Fruit fly (Drosophila melanogaster): ENCODE results near the gene mRpS21.
A peak's percentile ranks its signal among the peaks of the same experiment; 100 is the strongest.

- no peak for TF ChIP-seq salr (GFP tag; optimal IDR thresholded peaks at IDR 0.05)
- no peak for TF ChIP-seq CG1621 (tag; optimal IDR thresholded peaks at IDR 0.05)
- TF ChIP-seq CG31627 (GFP tag; optimal IDR thresholded peaks at IDR 0.05), result no peak
- peak; percentile 27 for TF ChIP-seq Hr4 (GFP tag; optimal IDR thresholded peaks at IDR 0.05)
- TF ChIP-seq Eip78C (GFP tag), result no peak
These were observed 20.2 kb upstream of the mRpS21 start, which contains the start of gene GILT1 for dm6 chr3R:13401722-13402296.
